Worm (Caenorhabditis elegans): Measurements from ENCODE around the gene T12A2.21.

T12A2.21 gene

ce11 chrIII:6240528-6240927 is 4.0 kb upstream of the T12A2.21 start, which contains the start of gene T12A2.3:
Gene T12A2.3 (plus strand): TSS chrIII:6240828.
- TF ChIP-seq flt-1 (GFP tag; IDR thresholded peaks at IDR 0.05) = no peak
- no peak for TF ChIP-seq ztf-29 (GFP tag; IDR thresholded peaks at IDR 0.05)
- no peak for TF ChIP-seq cog-1 (tag; optimal IDR thresholded peaks at IDR 0.05)
- no peak for TF ChIP-seq ref-1 (GFP tag; conservative IDR thresholded peaks at IDR 0.05)
- no peak for TF ChIP-seq med-1 (GFP tag; optimal IDR thresholded peaks at IDR 0.05; ENCODE audit: insufficient read depth)
- no peak for TF ChIP-seq tab-1 (GFP tag; IDR thresholded peaks at IDR 0.05)

ce11 chrIII:6231880-6232279 is 4.7 kb downstream of the T12A2.21 start:
- TF ChIP-seq flt-1 (GFP tag; IDR thresholded peaks at IDR 0.05) (no peak), cog-1 (tag; optimal IDR thresholded peaks at IDR 0.05) (no peak), klf-2 (GFP tag; conservative IDR thresholded peaks at IDR 0.05) (no peak), T22C8.4 (GFP tag; IDR thresholded peaks at IDR 0.05) (no peak), tab-1 (GFP tag; IDR thresholded peaks at IDR 0.05) (no peak), ztf-29 (GFP tag; IDR thresholded peaks at IDR 0.05) (no peak), med-1 (GFP tag; optimal IDR thresholded peaks at IDR 0.05; ENCODE audit: insufficient read depth) (no peak), ztf-23 (GFP tag; IDR thresholded peaks at IDR 0.05) (no peak), ref-1 (GFP tag; conservative IDR thresholded peaks at IDR 0.05) (no peak)

- TF ChIP-seq med-1 (GFP tag; optimal IDR thresholded peaks at IDR 0.05; ENCODE audit: insufficient read depth) (no peak), ref-1 (GFP tag; conservative IDR thresholded peaks at IDR 0.05) (no peak), ztf-23 (GFP tag; IDR thresholded peaks at IDR 0.05) (no peak)
Observed at ce11 chrIII:6230870-6231269, 5.7 kb downstream of the T12A2.21 start, which contains the start of gene esyt-2. Gene esyt-2 (minus strand): TSS chrIII:6230970.

ce11 chrIII:6221403-6221802 is 15.1 kb downstream of the T12A2.21 start:
- TF ChIP-seq klf-2 (GFP tag; conservative IDR thresholded peaks at IDR 0.05) (no peak), tab-1 (GFP tag; IDR thresholded peaks at IDR 0.05) (no peak), T22C8.4 (GFP tag; IDR thresholded peaks at IDR 0.05) (no peak)

ce11 chrIII:6216833-6217466 is 19.6 kb downstream of the T12A2.21 start, which contains the start of gene hot-4:
Gene hot-4 (plus strand): TSS chrIII:6217416.
- no peak for TF ChIP-seq klf-2 (GFP tag; conservative IDR thresholded peaks at IDR 0.05)
- TF ChIP-seq cog-1 (tag; optimal IDR thresholded peaks at IDR 0.05) = no peak
- TF ChIP-seq flt-1 (GFP tag; IDR thresholded peaks at IDR 0.05) = no peak
- no peak for TF ChIP-seq tab-1 (GFP tag; IDR thresholded peaks at IDR 0.05)
- TF ChIP-seq med-1 (GFP tag; optimal IDR thresholded peaks at IDR 0.05; ENCODE audit: insufficient read depth) = no peak
- TF ChIP-seq ztf-29 (GFP tag; IDR thresholded peaks at IDR 0.05) = no peak
- TF ChIP-seq ztf-23 (GFP tag; IDR thresholded peaks at IDR 0.05) = no peak
- TF ChIP-seq T22C8.4 (GFP tag; IDR thresholded peaks at IDR 0.05) = no peak
- no peak for TF ChIP-seq ref-1 (GFP tag; conservative IDR thresholded peaks at IDR 0.05)

DNA sequence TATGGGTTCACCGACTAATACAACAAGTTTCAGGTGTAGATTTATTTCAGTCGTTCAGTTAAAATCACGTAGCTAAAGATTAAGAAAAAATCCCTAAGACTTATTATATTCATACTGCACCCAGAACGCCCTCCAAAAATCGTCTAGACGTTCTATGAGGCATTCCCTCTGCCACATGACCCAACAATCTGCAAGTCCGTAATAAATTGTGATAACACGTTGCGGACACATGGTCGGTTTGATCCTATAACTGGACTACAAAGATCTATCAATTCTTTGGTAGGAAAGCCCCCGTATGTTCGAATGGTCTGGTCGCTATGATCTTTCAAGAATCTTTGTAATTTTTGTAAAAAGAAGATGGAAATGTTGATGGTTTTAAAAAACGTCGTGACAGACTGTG is 20.6 kb downstream of the T12A2.21 start:
- TF ChIP-seq tab-1 (GFP tag; IDR thresholded peaks at IDR 0.05) (no peak), med-1 (GFP tag; optimal IDR thresholded peaks at IDR 0.05; ENCODE audit: insufficient read depth) (no peak), ref-1 (GFP tag; conservative IDR thresholded peaks at IDR 0.05) (no peak), ztf-29 (GFP tag; IDR thresholded peaks at IDR 0.05) (no peak), cog-1 (tag; optimal IDR thresholded peaks at IDR 0.05) (no peak), T22C8.4 (GFP tag; IDR thresholded peaks at IDR 0.05) (no peak), ztf-23 (GFP tag; IDR thresholded peaks at IDR 0.05) (no peak), flt-1 (GFP tag; IDR thresholded peaks at IDR 0.05) (no peak), klf-2 (GFP tag; conservative IDR thresholded peaks at IDR 0.05) (no peak)

- TF ChIP-seq tab-1 (GFP tag; IDR thresholded peaks at IDR 0.05) (no peak), ref-1 (GFP tag; conservative IDR thresholded peaks at IDR 0.05) (no peak), klf-2 (GFP tag; conservative IDR thresholded peaks at IDR 0.05) (no peak), ztf-23 (GFP tag; IDR thresholded peaks at IDR 0.05) (no peak), ztf-29 (GFP tag; IDR thresholded peaks at IDR 0.05) (no peak), med-1 (GFP tag; optimal IDR thresholded peaks at IDR 0.05; ENCODE audit: insufficient read depth) (no peak), flt-1 (GFP tag; IDR thresholded peaks at IDR 0.05) (no peak)
Observed at ce11 chrIII:6215476-6215875, 21.1 kb downstream of the T12A2.21 start, which contains the start of gene C23G10.11. Gene C23G10.11 (minus strand): TSS chrIII:6215576.

DNA sequence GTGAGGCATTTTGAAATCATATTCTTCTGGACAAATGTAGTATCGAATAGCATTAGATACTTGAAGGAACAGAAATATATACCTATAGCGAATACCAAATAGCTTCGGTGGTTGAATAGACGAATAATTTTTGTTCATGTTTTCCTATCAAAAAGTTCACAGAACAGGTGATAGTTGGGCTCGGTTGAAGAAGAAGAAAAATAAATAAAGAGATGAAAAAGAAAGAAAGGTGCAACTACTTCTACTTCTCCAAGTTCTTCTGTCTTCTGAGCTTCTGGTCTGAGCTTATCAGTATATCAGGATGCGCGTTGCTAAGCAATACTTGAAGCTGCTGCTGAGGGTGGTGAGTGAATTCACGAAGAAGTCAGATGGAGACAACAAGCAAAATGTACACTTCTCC is 22.6 kb downstream of the T12A2.21 start, which contains the start of gene C23G10.10:
C23G10.10 (minus strand) TSS at position 101 of the 400 bp plus-strand sequence.
- no peak for TF ChIP-seq flt-1 (GFP tag; IDR thresholded peaks at IDR 0.05)
- no peak for TF ChIP-seq tab-1 (GFP tag; IDR thresholded peaks at IDR 0.05)
- no peak for TF ChIP-seq cog-1 (tag; optimal IDR thresholded peaks at IDR 0.05)
- no peak for TF ChIP-seq T22C8.4 (GFP tag; IDR thresholded peaks at IDR 0.05)
- TF ChIP-seq ref-1 (GFP tag; conservative IDR thresholded peaks at IDR 0.05) = no peak
- no peak for TF ChIP-seq med-1 (GFP tag; optimal IDR thresholded peaks at IDR 0.05; ENCODE audit: insufficient read depth)
- no peak for TF ChIP-seq ztf-23 (GFP tag; IDR thresholded peaks at IDR 0.05)
- no peak for TF ChIP-seq klf-2 (GFP tag; conservative IDR thresholded peaks at IDR 0.05)
- TF ChIP-seq ztf-29 (GFP tag; IDR thresholded peaks at IDR 0.05) = no peak

ce11 chrIII:6210215-6210822 is 26.2 kb downstream of the T12A2.21 start:
- TF ChIP-seq tab-1 (GFP tag; IDR thresholded peaks at IDR 0.05) = no peak

DNA sequence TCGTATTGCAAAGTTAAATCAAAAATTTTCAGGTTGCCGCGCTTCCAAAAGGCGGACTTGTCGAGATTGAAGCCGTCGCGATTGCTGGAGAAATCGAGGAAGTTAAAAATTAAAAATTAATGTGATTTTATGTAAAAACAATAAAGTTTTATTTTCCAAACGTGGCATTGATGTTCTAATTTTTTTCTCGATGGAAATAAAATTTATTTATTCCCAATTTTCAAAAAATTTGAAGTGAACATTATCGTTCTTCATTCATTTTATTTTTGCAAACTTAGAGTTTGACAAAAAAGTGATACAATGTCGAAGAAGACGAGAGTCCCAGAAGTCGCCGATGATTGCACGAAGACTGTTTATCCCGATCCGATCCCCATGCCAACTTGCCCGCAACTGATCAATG is 27.6 kb downstream of the T12A2.21 start, which contains the start of gene C23G10.1:
C23G10.1 (plus strand) TSS at position 301 of the 400 bp plus-strand sequence.
- TF ChIP-seq med-1 (GFP tag; optimal IDR thresholded peaks at IDR 0.05; ENCODE audit: insufficient read depth) (no peak), ztf-23 (GFP tag; IDR thresholded peaks at IDR 0.05) (no peak), cog-1 (tag; optimal IDR thresholded peaks at IDR 0.05) (no peak), ztf-29 (GFP tag; IDR thresholded peaks at IDR 0.05) (no peak), klf-2 (GFP tag; conservative IDR thresholded peaks at IDR 0.05) (no peak), ref-1 (GFP tag; conservative IDR thresholded peaks at IDR 0.05) (no peak), tab-1 (GFP tag; IDR thresholded peaks at IDR 0.05) (no peak), flt-1 (GFP tag; IDR thresholded peaks at IDR 0.05) (no peak), T22C8.4 (GFP tag; IDR thresholded peaks at IDR 0.05) (no peak)
